Worm (Caenorhabditis elegans): Measurements from ENCODE around the gene Y39A3A.4.

DNA sequence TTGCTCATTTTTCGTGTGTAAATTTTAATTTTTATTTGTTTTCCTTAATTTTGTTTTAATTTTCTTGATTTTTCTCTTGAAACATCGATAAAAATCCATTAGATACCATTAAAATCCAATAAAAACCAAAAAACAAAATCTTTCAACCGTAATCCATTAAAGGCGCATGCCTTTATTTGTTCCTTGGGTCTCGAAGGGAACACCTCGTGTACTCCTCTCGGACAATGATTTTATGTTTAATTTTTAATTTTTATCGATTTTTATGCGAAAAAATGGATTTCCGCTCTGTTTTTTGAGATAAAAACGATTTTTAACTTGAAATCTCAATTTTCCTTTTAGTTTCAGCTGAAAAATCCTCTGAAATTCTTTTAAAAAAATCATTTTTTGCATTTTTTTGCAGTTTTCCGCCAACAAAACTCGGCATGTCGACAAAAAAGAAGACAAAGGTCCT is 25.5 kb upstream of the Y39A3A.4 start, which contains the start of gene ppk-2:
- no peak for TF ChIP-seq daf-12 (tag; optimal IDR thresholded peaks at IDR 0.05)
- TF ChIP-seq pha-4 (GFP tag; IDR thresholded peaks at IDR 0.05), result no peak
- no peak for TF ChIP-seq pha-4 (tag; optimal IDR thresholded peaks at IDR 0.05)
- no peak for TF ChIP-seq ama-1 (optimal IDR thresholded peaks at IDR 0.05)
- no peak for TF ChIP-seq php-3 (GFP tag; IDR thresholded peaks at IDR 0.05)
- TF ChIP-seq hmg-1.1 (GFP tag; IDR thresholded peaks at IDR 0.05), result no peak
- TF ChIP-seq snpc-4 (tag; optimal IDR thresholded peaks at IDR 0.05), result no peak
- no peak for TF ChIP-seq nhr-11 (tag; optimal IDR thresholded peaks at IDR 0.05)
- TF ChIP-seq dpl-1 (GFP tag; optimal IDR thresholded peaks at IDR 0.05), result no peak
- TF ChIP-seq tag-97 (GFP tag; IDR thresholded peaks at IDR 0.05), result no peak
- TF ChIP-seq ceh-28 (tag; optimal IDR thresholded peaks at IDR 0.05), result no peak

All from whole organism, L4 larva.